Fruit fly (Drosophila melanogaster) whole organism, prepupa: ENCODE measurements around the gene RabX6.

Source experiments
- CG10631 ChIP-seq: fragments of 200-800 bp; sonication (Bioruptor generic); optimal IDR thresholded peaks from 2 replicates; lab custom pipeline; 2016; ENCODE audit warnings: missing biosample characterization, missing genetic modification characterization
- CG10669 ChIP-seq: fragments of 200-800 bp; sonication (Bioruptor generic); optimal IDR thresholded peaks from 3 replicates; lab custom pipeline; 2018; ENCODE audit warnings: missing biosample characterization, mild to moderate bottlenecking, missing genetic modification characterization, moderate library complexity
- CG8319 ChIP-seq: fragments of 200-800 bp; sonication (Bioruptor generic); optimal IDR thresholded peaks from 3 replicates; lab custom pipeline; 2016; ENCODE audit warnings: missing biosample characterization, missing genetic modification characterization
- dsx ChIP-seq: fragments of 200-800 bp; optimal IDR thresholded peaks from 3 replicates; lab custom pipeline; 2019; ENCODE audit warnings: missing biosample characterization, mild to moderate bottlenecking, missing genetic modification characterization, moderate library complexity; ENCODE audit not compliant: poor library complexity, severe bottlenecking
- lz ChIP-seq: fragments of 200-800 bp; sonication (Bioruptor generic); optimal IDR thresholded peaks from 3 replicates; lab custom pipeline; 2016; ENCODE audit warnings: missing biosample characterization, missing genetic modification characterization

dm6 chr3L:648155-649024 is 41.9 kb upstream of the RabX6 start, which contains the start of gene Gale:
- TF ChIP-seq dsx (GFP tag; lab: Kevin White, UChicago) (no peak), CG8319 (GFP tag; lab: Kevin White, UChicago) (no peak), CG10631 (no peak), lz (GFP tag; lab: Kevin White, UChicago) (no peak), CG10669 (GFP tag; lab: Kevin White, UChicago) (no peak)
